Fruit fly (Drosophila melanogaster): ENCODE measurements around the gene CG31717.

DNA sequence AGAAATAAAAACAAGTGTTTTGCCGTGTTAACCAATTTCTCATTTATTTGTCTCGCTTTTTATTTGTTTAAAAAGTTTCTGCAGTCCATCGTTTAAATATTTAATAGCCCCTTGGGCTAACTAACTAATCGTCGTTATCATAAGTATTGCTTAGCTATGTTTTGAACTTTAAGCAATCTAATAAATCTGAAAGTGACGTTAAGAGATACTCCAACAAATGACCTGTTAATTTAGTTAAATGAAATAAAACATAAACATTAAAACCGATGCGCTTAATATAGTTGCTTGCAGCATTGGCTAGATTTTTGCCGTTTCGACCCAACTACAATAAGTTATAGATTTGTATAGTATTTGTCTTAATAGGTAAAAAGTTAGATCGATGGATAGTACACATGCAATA, 11.2 kb downstream of the CG31717 start:
- no peak for TF ChIP-seq tai (GFP tag; optimal IDR thresholded peaks at IDR 0.05)
- no peak for TF ChIP-seq rgr (GFP tag; optimal IDR thresholded peaks at IDR 0.05)
- no peak for TF ChIP-seq OdsH (GFP tag; optimal IDR thresholded peaks at IDR 0.05)
- no peak for TF ChIP-seq h (GFP tag; optimal IDR thresholded peaks at IDR 0.05)
- no peak for TF ChIP-seq Dfd (GFP tag; optimal IDR thresholded peaks at IDR 0.05)
- TF ChIP-seq Abd-B (GFP tag; optimal IDR thresholded peaks at IDR 0.05): no peak
- TF ChIP-seq Myc (optimal IDR thresholded peaks at IDR 0.05): no peak

Data from whole organism, wandering third instar larva.